Worm (Caenorhabditis elegans): ENCODE results near the gene lgc-7.

The lgc-7 gene

DNA sequence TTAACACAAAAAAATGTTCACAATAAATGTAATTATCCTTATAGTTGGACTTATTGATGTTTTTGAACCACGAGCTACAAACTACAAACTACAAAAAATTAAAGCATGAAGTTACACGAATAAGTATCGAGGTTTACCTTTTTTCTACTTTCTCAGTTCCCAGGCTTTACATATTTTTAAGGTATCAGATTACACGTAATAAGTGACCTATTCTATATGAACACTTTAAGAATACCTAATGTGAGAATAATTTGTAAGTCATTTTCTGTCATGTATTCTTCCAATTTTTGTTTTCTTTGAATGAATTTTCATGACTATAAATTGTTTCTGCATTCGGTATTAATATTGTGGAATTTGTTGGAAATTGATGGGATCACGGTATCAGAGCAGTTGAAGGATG lies 6.1 kb downstream of the lgc-7 start, which contains the start of gene lgc-8:
TSS of gene lgc-8 (plus strand) at position 301 of the 400 bp plus-strand sequence.
- TF ChIP-seq crh-2 (tag; optimal IDR thresholded peaks at IDR 0.05) (no peak), mdl-1 (tag; optimal IDR thresholded peaks at IDR 0.05) (no peak), Y55F3AM.14 (GFP tag; optimal IDR thresholded peaks at IDR 0.05) (no peak), nhr-10 (tag; optimal IDR thresholded peaks at IDR 0.05) (no peak), peb-1 (tag; optimal IDR thresholded peaks at IDR 0.05) (no peak), nhr-11 (tag; optimal IDR thresholded peaks at IDR 0.05) (no peak), ceh-16 (tag; optimal IDR thresholded peaks at IDR 0.05) (no peak), lin-39 (tag; optimal IDR thresholded peaks at IDR 0.05) (no peak), zag-1 (tag; optimal IDR thresholded peaks at IDR 0.05) (no peak), lin-11 (tag; optimal IDR thresholded peaks at IDR 0.05) (no peak), ztf-4 (tag; optimal IDR thresholded peaks at IDR 0.05) (no peak)

DNA sequence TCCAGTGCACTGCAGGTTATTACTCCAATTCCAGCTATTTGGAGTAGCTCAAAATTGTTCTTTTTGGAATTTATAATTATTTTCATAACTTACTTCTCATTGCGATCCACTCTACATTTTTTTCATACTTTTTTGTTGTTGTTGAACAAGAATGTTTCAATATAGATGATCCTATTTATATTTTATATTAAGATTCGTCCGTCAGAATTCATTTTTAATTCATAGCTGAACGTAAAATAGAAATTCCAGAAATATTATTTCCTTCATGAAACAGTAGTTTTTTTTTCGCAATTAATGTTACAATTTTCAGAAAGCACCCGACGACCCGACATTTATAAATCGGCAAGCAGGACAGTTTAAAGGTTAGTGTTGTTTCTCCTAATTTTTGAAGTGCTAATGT lies 18.8 kb downstream of the lgc-7 start, which contains the start of gene Y57G11C.42:
TSS of gene Y57G11C.42 (plus strand) at position 301 of the 400 bp plus-strand sequence.
- no peak for TF ChIP-seq zag-1 (tag; optimal IDR thresholded peaks at IDR 0.05)

DNA sequence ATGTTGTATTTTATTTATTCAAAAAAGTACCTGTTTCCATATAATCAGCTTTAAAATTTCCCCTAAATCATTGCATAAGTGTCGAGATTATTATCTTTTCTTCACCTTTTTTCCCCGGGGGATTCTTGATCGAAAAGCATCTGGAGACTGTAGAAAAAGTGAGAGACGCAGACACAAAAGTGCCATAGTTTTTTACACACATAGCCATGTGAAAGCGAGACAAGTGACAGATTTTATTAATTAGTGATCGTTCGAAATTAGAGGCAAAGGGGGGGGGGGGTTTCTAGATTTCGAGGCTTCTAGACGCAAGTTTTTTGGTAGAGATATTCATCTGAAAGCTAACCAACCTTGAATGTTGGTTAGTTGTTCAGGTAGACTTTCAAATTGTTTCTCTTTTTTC lies 19.9 kb downstream of the lgc-7 start:
- no peak for TF ChIP-seq elt-1 (tag; optimal IDR thresholded peaks at IDR 0.05)
- TF ChIP-seq nhr-25 (tag; optimal IDR thresholded peaks at IDR 0.05), result peak; percentile 36

DNA sequence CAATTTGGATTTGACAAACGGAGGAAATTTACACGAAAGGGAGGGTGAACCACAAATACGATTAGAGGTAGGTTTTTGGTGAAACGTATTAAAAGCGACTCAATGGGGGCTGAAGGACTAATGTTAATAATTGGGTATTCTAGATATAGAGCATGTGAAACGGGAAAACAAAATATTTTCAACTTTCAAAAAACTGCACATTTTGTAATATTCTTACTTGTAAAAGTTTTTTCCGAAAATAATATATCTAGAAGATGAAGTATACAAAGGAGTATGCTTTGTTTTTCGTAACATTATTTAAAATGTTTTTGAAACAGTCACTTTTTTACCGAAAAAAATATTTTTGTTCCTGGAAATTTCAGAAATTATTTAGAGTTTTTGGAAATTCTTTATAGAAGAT lies 32.5 kb downstream of the lgc-7 start:
- TF ChIP-seq C34F6.9 (tag; optimal IDR thresholded peaks at IDR 0.05), result no peak
- TF ChIP-seq fos-1 (tag; optimal IDR thresholded peaks at IDR 0.05), result no peak

DNA sequence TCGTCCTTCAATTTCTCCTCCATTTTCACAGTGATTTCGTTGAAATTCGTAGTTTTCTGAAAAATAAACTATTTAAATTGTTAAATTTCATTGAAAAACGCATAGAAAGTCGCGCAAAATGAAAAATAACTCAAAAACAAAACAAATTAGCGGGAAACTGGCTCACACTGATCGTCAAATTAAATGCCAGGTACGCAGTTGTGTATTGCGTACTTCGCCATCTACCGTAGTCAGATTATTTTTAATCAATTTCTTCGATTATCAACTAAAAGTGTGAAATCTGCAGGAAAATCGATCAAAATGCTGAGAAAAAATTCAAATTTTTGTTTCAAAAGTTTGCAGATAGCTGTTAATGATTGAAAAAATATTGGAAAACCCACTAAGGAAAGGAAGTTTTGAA lies 45.5 kb downstream of the lgc-7 start, which contains the start of gene Y57G11C.499:
TSS of gene Y57G11C.499 (minus strand) at position 23 of the 400 bp plus-strand sequence.
- TF ChIP-seq ztf-1 (GFP tag; conservative IDR thresholded peaks at IDR 0.05), result no peak
- TF ChIP-seq lin-39 (tag; optimal IDR thresholded peaks at IDR 0.05), result no peak
- no peak for TF ChIP-seq mdl-1 (tag; optimal IDR thresholded peaks at IDR 0.05)
- no peak for TF ChIP-seq unc-39 (tag; optimal IDR thresholded peaks at IDR 0.05)
- no peak for TF ChIP-seq lin-11 (tag; optimal IDR thresholded peaks at IDR 0.05)
- no peak for TF ChIP-seq lsy-2 (tag; optimal IDR thresholded peaks at IDR 0.05)
- TF ChIP-seq egl-27 (tag; optimal IDR thresholded peaks at IDR 0.05), result no peak
- no peak for TF ChIP-seq snpc-4 (tag; optimal IDR thresholded peaks at IDR 0.05)
- no peak for TF ChIP-seq alr-1 (tag; optimal IDR thresholded peaks at IDR 0.05)
- no peak for TF ChIP-seq elt-3 (tag; optimal IDR thresholded peaks at IDR 0.05)
- TF ChIP-seq gmeb-1 (tag; optimal IDR thresholded peaks at IDR 0.05), result no peak

DNA sequence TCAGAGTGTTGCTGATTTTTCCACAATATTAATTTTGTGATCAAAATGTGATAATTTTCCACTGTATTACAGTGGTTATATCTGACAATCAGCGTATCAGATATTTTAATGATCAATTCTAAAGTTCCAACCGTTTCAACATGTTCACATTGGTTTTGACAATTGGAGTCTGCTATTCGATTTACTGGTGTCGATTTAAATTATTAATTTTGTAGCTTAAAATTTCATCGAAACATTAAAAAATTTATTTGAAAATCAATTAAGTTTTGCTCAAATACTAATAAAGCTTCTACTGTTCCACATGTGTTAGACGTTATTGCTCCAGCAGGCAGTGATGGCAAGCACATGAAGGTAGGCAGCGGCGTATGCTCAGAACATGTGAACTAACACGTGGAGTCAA lies 48.4 kb downstream of the lgc-7 start:
- TF ChIP-seq lin-11 (tag; optimal IDR thresholded peaks at IDR 0.05), result no peak
- TF ChIP-seq snpc-4 (tag; optimal IDR thresholded peaks at IDR 0.05), result no peak
- no peak for TF ChIP-seq sma-9 (GFP tag; optimal IDR thresholded peaks at IDR 0.05)
- TF ChIP-seq sma-9 (tag; optimal IDR thresholded peaks at IDR 0.05), result no peak
- TF ChIP-seq ceh-16 (tag; optimal IDR thresholded peaks at IDR 0.05), result no peak
- no peak for TF ChIP-seq skn-1 (tag; optimal IDR thresholded peaks at IDR 0.05)
- no peak for TF ChIP-seq peb-1 (tag; optimal IDR thresholded peaks at IDR 0.05)
- TF ChIP-seq alr-1 (tag; optimal IDR thresholded peaks at IDR 0.05), result no peak
- TF ChIP-seq egl-27 (tag; optimal IDR thresholded peaks at IDR 0.05), result no peak
- TF ChIP-seq nhr-129 (tag; optimal IDR thresholded peaks at IDR 0.05), result no peak
- TF ChIP-seq unc-55 (GFP tag; optimal IDR thresholded peaks at IDR 0.05), result no peak
- no peak for TF ChIP-seq nhr-237 (tag; optimal IDR thresholded peaks at IDR 0.05)
- TF ChIP-seq ZK546.5 (tag; optimal IDR thresholded peaks at IDR 0.05), result no peak
- no peak for TF ChIP-seq nhr-77 (tag; optimal IDR thresholded peaks at IDR 0.05)
- no peak for TF ChIP-seq Y55F3AM.14 (GFP tag; optimal IDR thresholded peaks at IDR 0.05)

DNA sequence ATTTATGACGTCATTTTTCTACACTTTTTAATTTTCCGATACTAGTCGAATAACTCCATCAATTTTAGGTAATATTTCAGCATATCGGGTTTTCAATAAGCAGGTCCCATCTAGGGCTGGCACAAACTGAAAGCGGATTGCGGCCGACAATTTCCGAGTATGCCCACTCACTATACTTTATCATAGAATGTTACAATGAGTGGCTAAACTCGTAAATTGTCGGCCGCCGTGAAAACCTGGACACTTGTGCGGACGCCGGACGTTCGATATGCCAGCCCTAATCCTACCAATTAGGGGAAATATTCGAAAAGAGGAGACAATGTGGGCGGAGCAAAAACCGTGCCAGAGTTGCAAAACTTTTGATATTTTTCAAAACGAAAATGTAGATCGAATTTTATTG lies 50.3 kb downstream of the lgc-7 start:
- TF ChIP-seq ZK546.5 (tag; optimal IDR thresholded peaks at IDR 0.05), result no peak
- TF ChIP-seq nhr-21 (tag; optimal IDR thresholded peaks at IDR 0.05), result no peak
- TF ChIP-seq alr-1 (tag; optimal IDR thresholded peaks at IDR 0.05), result no peak
- TF ChIP-seq lin-11 (tag; optimal IDR thresholded peaks at IDR 0.05), result no peak
- TF ChIP-seq fos-1 (tag; optimal IDR thresholded peaks at IDR 0.05), result no peak
- no peak for TF ChIP-seq gmeb-1 (tag; optimal IDR thresholded peaks at IDR 0.05)
- no peak for TF ChIP-seq ztf-4 (tag; optimal IDR thresholded peaks at IDR 0.05)
- TF ChIP-seq C34F6.9 (tag; optimal IDR thresholded peaks at IDR 0.05), result no peak
- no peak for TF ChIP-seq ztf-1 (GFP tag; conservative IDR thresholded peaks at IDR 0.05)
